Fruit fly (Drosophila melanogaster) whole organism, adult: ENCODE data around the gene VhaM9.7-d.

ENCODE experiments used
- cnc ChIP-seq, 2 experiments: fragments of >200 bp; optimal IDR thresholded peaks; 2 replicates each; lab custom pipeline; 2017
- toe ChIP-seq: fragments of 200-800 bp; sonication (Bioruptor generic); optimal IDR thresholded peaks from 2 replicates; lab custom pipeline; 2016; ENCODE audit warnings: missing biosample characterization, missing genetic modification characterization

dm6 chr3R:16987924-16988298 is 12.9 kb downstream of the VhaM9.7-d start:
- TF ChIP-seq cnc (optimal IDR thresholded peaks at IDR 0.05; lab: Kevin White, UChicago) (no peak), toe (GFP tag; lab: Kevin White, UChicago) (no peak)
